Worm (Caenorhabditis elegans) whole organism, young adult: Measurements from ENCODE around the gene cyp-13A11.

Experiments used
- B0261.1 ChIP-seq: sonication (generic microtip); optimal IDR thresholded peaks from 2 replicates; lab custom pipeline; 2016; ENCODE audit warnings: mild to moderate bottlenecking, missing genetic modification characterization, moderate library complexity, missing compliant biosample characterization
- D2030.7 ChIP-seq: fragments of 200-800 bp; sonication (Bioruptor generic); IDR thresholded peaks from 2 replicates; pipeline ENCODE4 v1.3.6; 2022; ENCODE audit warnings: missing genetic modification reagents, missing genetic modification characterization, missing compliant biosample characterization
- F23B12.7 ChIP-seq: sonication (generic microtip); optimal IDR thresholded peaks from 2 replicates; lab custom pipeline; 2017; ENCODE audit warnings: missing genetic modification characterization, mild to moderate bottlenecking, missing compliant biosample characterization, antibody characterized with exemption, moderate library complexity; ENCODE audit not compliant: insufficient read depth
- F33H1.4 ChIP-seq: fragments of 200-800 bp; sonication (Bioruptor generic); IDR thresholded peaks from 2 replicates; pipeline ENCODE4 v1.3.6; 2022; ENCODE audit warnings: missing genetic modification reagents, missing genetic modification characterization, missing compliant biosample characterization
- F39B2.1 ChIP-seq: fragments of 200-800 bp; sonication (Bioruptor generic); IDR thresholded peaks from 2 replicates; pipeline ENCODE4 v1.3.6; 2022; ENCODE audit warnings: missing genetic modification reagents, missing genetic modification characterization, missing compliant biosample characterization
- F55B11.4 ChIP-seq: sonication (generic microtip); optimal IDR thresholded peaks from 2 replicates; lab custom pipeline; 2016; ENCODE audit warnings: missing compliant biosample characterization, missing genetic modification characterization, borderline replicate concordance; ENCODE audit not compliant: insufficient read depth
- K12H6.12 ChIP-seq: fragments of 200-800 bp; sonication (Bioruptor generic); optimal IDR thresholded peaks from 2 replicates; lab custom pipeline; 2018; ENCODE audit warnings: mild to moderate bottlenecking, missing genetic modification characterization, missing compliant biosample characterization
- Y53G8AR.9 ChIP-seq: fragments of 200-800 bp; sonication (Bioruptor generic); conservative IDR thresholded peaks from 2 replicates; pipeline ENCODE4 v1.3.6; 2022; ENCODE audit warnings: missing genetic modification reagents, missing genetic modification characterization, missing compliant biosample characterization
- Y67H2A.10 ChIP-seq: fragments of 200-800 bp; sonication (Bioruptor generic); conservative IDR thresholded peaks from 2 replicates; pipeline ENCODE4 v1.3.6; 2022; ENCODE audit warnings: missing genetic modification reagents, missing genetic modification characterization, missing compliant biosample characterization
- atf-7 ChIP-seq: sonication (generic microtip); optimal IDR thresholded peaks from 2 replicates; lab custom pipeline; 2017; ENCODE audit warnings: mild to moderate bottlenecking, missing genetic modification characterization, missing compliant biosample characterization
- bed-1 ChIP-seq: fragments of 200-800 bp; sonication (Bioruptor generic); IDR thresholded peaks from 2 replicates; pipeline ENCODE4 v1.3.6; 2022; ENCODE audit warnings: missing genetic modification reagents, missing genetic modification characterization, missing compliant biosample characterization
- cebp-1 ChIP-seq, 2 experiments: fragments of 200-800 bp in 1 of 2; sonication (Bioruptor generic) in 1 of 2; sonication (generic microtip) in 1 of 2; IDR thresholded peaks in 1 of 2; optimal IDR thresholded peaks in 1 of 2; 2 replicates each; pipeline versions ENCODE4 v1.3.6 to Lab custom; 2017 to 2022; ENCODE audit warnings: missing compliant biosample characterization in 2 of 2, missing genetic modification characterization in 2 of 2, mild to moderate bottlenecking in 1 of 2, missing genetic modification reagents in 1 of 2, moderate library complexity in 1 of 2
- ceh-58 ChIP-seq: fragments of 200-800 bp; sonication (Bioruptor generic); IDR thresholded peaks from 2 replicates; pipeline ENCODE4 v1.3.6; 2022; ENCODE audit warnings: missing genetic modification characterization, missing compliant biosample characterization
- chd-7 ChIP-seq: sonication (generic microtip); optimal IDR thresholded peaks from 2 replicates; lab custom pipeline; 2016; ENCODE audit warnings: mild to moderate bottlenecking, missing genetic modification characterization, moderate library complexity, missing compliant biosample characterization
- die-1 ChIP-seq: sonication (generic microtip); optimal IDR thresholded peaks from 2 replicates; lab custom pipeline; 2016; ENCODE audit warnings: missing genotype, mild to moderate bottlenecking, missing genetic modification characterization, missing compliant biosample characterization
- dox-1 ChIP-seq: fragments of 200-800 bp; sonication (Bioruptor generic); IDR thresholded peaks from 2 replicates; pipeline ENCODE4 v1.3.6; 2022; ENCODE audit warnings: missing genetic modification reagents, missing genetic modification characterization, missing compliant biosample characterization
- dpl-1 ChIP-seq: fragments of 150-350 bp; optimal IDR thresholded peaks from 2 replicates; lab custom pipeline; 2014; ENCODE audit warnings: missing biosample characterization, missing genetic modification reagents, missing genetic modification characterization
- efl-1 ChIP-seq: fragments of 150-350 bp; optimal IDR thresholded peaks from 2 replicates; lab custom pipeline; 2014; ENCODE audit warnings: missing biosample characterization, missing genetic modification reagents, missing genetic modification characterization
- him-1 ChIP-seq: sonication (generic microtip); optimal IDR thresholded peaks from 2 replicates; lab custom pipeline; 2016; ENCODE audit warnings: missing genotype, missing genetic modification reagents, missing genetic modification characterization, missing compliant biosample characterization
- hmg-1.2 ChIP-seq: fragments of 200-800 bp; sonication (Bioruptor generic); IDR thresholded peaks from 2 replicates; pipeline ENCODE4 v1.3.6; 2022; ENCODE audit warnings: missing genetic modification reagents, missing genetic modification characterization, missing compliant biosample characterization
- hmg-20 ChIP-seq: fragments of 200-800 bp; sonication (Bioruptor generic); IDR thresholded peaks from 2 replicates; pipeline ENCODE4 v1.3.6; 2022; ENCODE audit warnings: missing genetic modification reagents, missing genetic modification characterization, missing compliant biosample characterization
- hrde-1 ChIP-seq: sonication (generic microtip); optimal IDR thresholded peaks from 2 replicates; lab custom pipeline; 2016; ENCODE audit warnings: missing genetic modification characterization, mild to moderate bottlenecking, missing compliant biosample characterization, moderate library complexity, missing genotype, missing genetic modification reagents, borderline replicate concordance
- lag-1 ChIP-seq: fragments of 200-800 bp; sonication (Bioruptor generic); IDR thresholded peaks from 2 replicates; pipeline ENCODE4 v1.3.6; 2022; ENCODE audit warnings: missing genetic modification reagents, missing genetic modification characterization, missing compliant biosample characterization
- let-607 ChIP-seq, 2 experiments: fragments of 200-800 bp in 1 of 2; sonication (Bioruptor generic) in 1 of 2; sonication (generic microtip) in 1 of 2; optimal IDR thresholded peaks; 2 replicates each; lab custom pipeline; 2016 to 2018; ENCODE audit warnings: mild to moderate bottlenecking in 2 of 2, missing compliant biosample characterization in 2 of 2, missing genetic modification characterization in 2 of 2, moderate library complexity in 2 of 2, missing genotype in 1 of 2
- lin-35 ChIP-seq, 3 experiments: fragments of 150-350 bp in 2 of 3; sonication (generic microtip) in 1 of 3; optimal IDR thresholded peaks; 2 replicates each; lab custom pipeline; 2014 to 2018; ENCODE audit warnings: missing biosample characterization in 3 of 3, missing genetic modification characterization in 3 of 3, missing genetic modification reagents in 3 of 3
- lin-40 ChIP-seq: sonication (generic microtip); optimal IDR thresholded peaks from 2 replicates; lab custom pipeline; 2016; ENCODE audit warnings: missing genetic modification characterization, mild to moderate bottlenecking, missing compliant biosample characterization, missing genotype, missing genetic modification reagents
- madf-6 ChIP-seq: fragments of 200-800 bp; sonication (Bioruptor generic); IDR thresholded peaks from 2 replicates; pipeline ENCODE4 v1.3.6; 2022; ENCODE audit warnings: missing genetic modification reagents, missing genetic modification characterization, missing compliant biosample characterization
- mes-4 ChIP-seq: sonication (generic microtip); optimal IDR thresholded peaks from 2 replicates; lab custom pipeline; 2016; ENCODE audit warnings: missing genotype, missing genetic modification characterization, missing compliant biosample characterization
- nfya-1 ChIP-seq: sonication (generic microtip); optimal IDR thresholded peaks from 2 replicates; lab custom pipeline; 2017; ENCODE audit warnings: antibody characterized with exemption, missing compliant biosample characterization, missing genetic modification characterization, borderline replicate concordance; ENCODE audit not compliant: insufficient read depth
- nhr-120 ChIP-seq: fragments of 200-800 bp; sonication (Bioruptor generic); IDR thresholded peaks from 2 replicates; pipeline ENCODE4 v1.3.6; 2022; ENCODE audit warnings: missing genetic modification characterization, missing compliant biosample characterization
- nhr-80 ChIP-seq: sonication (generic microtip); optimal IDR thresholded peaks from 2 replicates; lab custom pipeline; 2016; ENCODE audit warnings: missing genetic modification characterization, missing compliant biosample characterization
- pbrm-1 ChIP-seq: fragments of 200-800 bp; sonication (Bioruptor generic); IDR thresholded peaks from 2 replicates; pipeline ENCODE4 v1.3.6; 2022; ENCODE audit warnings: missing genetic modification reagents, missing genetic modification characterization, missing compliant biosample characterization
- pha-4 ChIP-seq: fragments of 150-350 bp; sonication (generic microtip); optimal IDR thresholded peaks from 2 replicates; lab custom pipeline; 2014; ENCODE audit warnings: missing biosample characterization, missing genetic modification reagents, missing genetic modification characterization
- rec-8 ChIP-seq, 2 experiments: sonication (generic microtip); optimal IDR thresholded peaks; 2 replicates each; lab custom pipeline; 2016; ENCODE audit warnings: mild to moderate bottlenecking in 2 of 2, missing genetic modification characterization in 2 of 2, missing genetic modification reagents in 2 of 2, missing genotype in 2 of 2, missing biosample characterization in 1 of 2, missing compliant biosample characterization in 1 of 2, moderate library complexity in 1 of 2
- sea-2 ChIP-seq: fragments of 200-800 bp; sonication (Bioruptor generic); IDR thresholded peaks from 2 replicates; pipeline ENCODE4 v1.3.6; 2022; ENCODE audit warnings: missing genetic modification characterization, missing compliant biosample characterization
- snpc-3.4 ChIP-seq: sonication (generic microtip); optimal IDR thresholded peaks from 2 replicates; lab custom pipeline; 2017; ENCODE audit warnings: missing genetic modification characterization, mild to moderate bottlenecking, missing compliant biosample characterization, antibody characterized with exemption, moderate library complexity, missing genotype, missing genetic modification reagents
- unc-62 ChIP-seq: fragments of 150-350 bp; optimal IDR thresholded peaks from 2 replicates; lab custom pipeline; 2014; ENCODE audit warnings: missing biosample characterization, missing genetic modification reagents, missing genetic modification characterization
- xnd-1 ChIP-seq: sonication (generic microtip); optimal IDR thresholded peaks from 2 replicates; lab custom pipeline; 2016; ENCODE audit warnings: missing genotype, missing genetic modification reagents, missing genetic modification characterization, missing compliant biosample characterization
- zfh-2 ChIP-seq: fragments of 200-800 bp; sonication (Bioruptor generic); conservative IDR thresholded peaks from 2 replicates; pipeline ENCODE4 v1.3.6; 2022; ENCODE audit warnings: missing genetic modification reagents, missing genetic modification characterization, missing compliant biosample characterization
- ztf-18 ChIP-seq: sonication (generic microtip); optimal IDR thresholded peaks from 2 replicates; lab custom pipeline; 2016; ENCODE audit warnings: missing genotype, mild to moderate bottlenecking, missing genetic modification characterization, missing compliant biosample characterization

The cyp-13A11 gene

DNA sequence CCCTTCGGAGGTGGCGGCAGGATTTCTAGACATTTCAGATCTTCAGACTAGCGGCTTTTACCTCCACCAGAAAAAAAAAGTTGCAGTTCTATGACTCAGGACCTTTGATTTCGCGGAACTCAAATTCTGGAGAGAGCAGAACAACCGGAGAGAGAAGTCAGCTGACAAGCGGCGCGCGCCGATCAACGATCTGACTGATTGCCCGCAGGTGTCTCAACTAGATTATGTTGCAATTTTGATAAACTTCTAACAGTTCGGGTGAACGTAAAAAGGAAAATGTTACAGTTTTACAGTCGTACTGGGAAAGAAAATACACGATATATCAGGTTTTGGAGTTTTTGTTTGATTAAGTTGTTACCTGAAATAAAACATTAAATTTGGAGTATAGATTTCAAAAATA, 42.2 kb downstream of the cyp-13A11 start:
- TF ChIP-seq unc-62, result no peak
- TF ChIP-seq chd-7, result no peak
- TF ChIP-seq efl-1 (GFP tag; lab: Kevin White, UChicago), result no peak
- no peak for TF ChIP-seq snpc-3.4 (tag; lab: Kevin White, UChicago)
- no peak for TF ChIP-seq pbrm-1 (GFP tag; lab: Robert Waterston, UW)
- no peak for TF ChIP-seq bed-1 (GFP tag; lab: Robert Waterston, UW)
- no peak for TF ChIP-seq dox-1
- TF ChIP-seq sea-2 (GFP tag; lab: Robert Waterston, UW), result no peak
- no peak for TF ChIP-seq lin-40 (tag; lab: Kevin White, UChicago)
- TF ChIP-seq mes-4 (tag; lab: Kevin White, UChicago), result no peak
- TF ChIP-seq B0261.1, result no peak
- TF ChIP-seq xnd-1 (tag; lab: Kevin White, UChicago), result no peak
- no peak for TF ChIP-seq ztf-18 (tag; lab: Kevin White, UChicago)
- TF ChIP-seq K12H6.12 (tag; lab: Kevin White, UChicago), result no peak
- TF ChIP-seq Y53G8AR.9, result no peak
- TF ChIP-seq, all 124 proteins: peak for 0

DNA sequence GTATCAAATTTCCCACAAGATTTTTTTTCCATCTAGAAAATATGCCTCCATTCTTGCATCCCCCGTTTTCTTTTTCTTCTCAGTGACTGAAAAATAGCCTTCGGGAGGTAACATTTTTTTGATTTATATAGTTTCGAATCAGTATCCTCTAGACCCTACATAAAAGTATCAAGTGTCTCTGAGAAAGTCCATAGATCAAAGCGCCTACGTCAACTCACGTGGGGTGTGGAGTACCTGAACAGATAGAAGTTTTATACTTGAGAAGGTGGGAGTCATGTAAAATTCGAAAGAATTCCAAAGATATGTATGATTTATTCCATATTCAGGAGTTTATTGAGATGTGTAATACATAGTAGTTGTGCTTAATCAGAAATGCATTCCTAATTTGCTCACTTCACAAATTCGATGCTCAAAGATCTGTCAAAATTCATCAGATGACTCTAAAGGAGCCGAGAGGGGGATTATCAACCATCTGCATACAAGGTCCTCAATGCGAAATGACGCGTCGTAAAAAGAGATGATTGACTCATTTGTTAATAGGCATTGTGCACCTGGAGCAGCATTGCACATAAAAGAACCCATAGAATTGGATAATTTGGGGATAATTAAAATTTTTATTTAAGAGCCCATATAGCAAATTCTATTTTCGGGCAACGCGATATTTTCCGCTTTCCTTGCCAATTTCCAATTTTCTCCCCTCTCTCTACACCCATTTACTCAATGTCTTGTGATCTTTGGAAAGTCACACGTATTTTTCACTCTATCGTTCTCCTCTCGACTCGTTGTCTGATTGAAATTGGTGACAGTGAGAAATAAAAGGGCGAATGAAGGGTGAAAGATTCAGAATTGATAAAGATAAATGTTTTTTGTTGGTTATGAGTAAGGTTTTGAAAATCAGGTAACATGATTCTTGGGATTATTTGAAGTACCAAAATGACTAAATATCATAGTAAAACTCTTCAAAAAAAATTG, 43.7 kb downstream of the cyp-13A11 start:
- no peak for TF ChIP-seq cebp-1 (GFP tag; IDR thresholded peaks at IDR 0.05; lab: Robert Waterston, UW)
- TF ChIP-seq cebp-1 (tag; optimal IDR thresholded peaks at IDR 0.05; lab: Kevin White, UChicago), result peak; percentile 11
- no peak for TF ChIP-seq F23B12.7 (tag; lab: Kevin White, UChicago)

DNA sequence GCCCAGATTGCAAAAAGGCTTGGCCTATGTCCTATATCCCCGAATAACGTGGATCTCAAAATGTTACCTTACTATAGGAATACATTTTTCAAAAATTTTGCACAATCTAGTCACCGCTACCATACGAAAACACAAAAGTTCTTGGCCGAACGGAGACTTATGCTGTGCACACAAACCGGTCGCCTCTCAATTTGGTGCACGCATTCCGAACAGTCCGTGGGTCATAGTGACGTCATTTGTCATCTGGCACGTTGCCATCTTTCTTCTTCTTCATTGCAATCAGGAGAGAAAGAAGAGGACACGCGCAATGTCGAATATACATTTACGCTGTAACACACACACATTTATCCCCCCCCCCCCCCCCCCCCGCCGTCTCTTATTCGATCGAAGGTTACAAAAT, 44.9 kb downstream of the cyp-13A11 start:
- TF ChIP-seq efl-1 (GFP tag; lab: Kevin White, UChicago) (no peak), atf-7 (peak; percentile 63)

DNA sequence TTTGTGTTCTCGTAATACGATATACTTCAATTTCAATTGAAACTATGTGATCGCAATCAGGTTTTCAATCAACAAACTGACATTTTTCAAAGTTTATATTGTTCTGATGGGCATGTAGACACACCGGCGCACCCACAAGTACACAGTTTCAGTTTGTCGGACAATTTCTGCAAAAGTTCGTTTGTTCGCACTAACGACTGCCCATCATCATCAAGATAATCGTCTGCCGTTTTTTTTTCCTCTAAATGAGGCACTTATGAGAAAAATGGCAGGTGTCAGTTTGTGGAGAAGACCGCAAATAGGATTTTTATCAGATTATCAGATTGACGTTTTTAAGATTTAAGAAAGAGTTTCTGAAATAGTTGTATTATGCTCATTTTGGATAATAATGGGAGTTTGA, 46.0 kb downstream of the cyp-13A11 start:
- TF ChIP-seq ceh-58 (GFP tag; lab: Robert Waterston, UW) (no peak), dpl-1 (GFP tag; lab: Kevin White, UChicago) (no peak), madf-6 (GFP tag; lab: Robert Waterston, UW) (no peak), hmg-1.2 (GFP tag; lab: Robert Waterston, UW) (no peak), Y53G8AR.9 (no peak), F33H1.4 (GFP tag; lab: Robert Waterston, UW) (no peak), let-607 (tag; optimal IDR thresholded peaks at IDR 0.05; lab: Kevin White, UChicago) (peak; percentile 35 to 56), D2030.7 (GFP tag; lab: Robert Waterston, UW) (no peak), nhr-120 (GFP tag; lab: Robert Waterston, UW) (no peak), pha-4 (no peak), lin-35 (GFP tag; optimal IDR thresholded peaks at IDR 0.05; lab: Kevin White, UChicago) (no peak), hmg-20 (GFP tag; lab: Robert Waterston, UW) (no peak), rec-8 (tag; optimal IDR thresholded peaks at IDR 0.05; lab: Kevin White, UChicago) (no peak), F39B2.1 (GFP tag; lab: Robert Waterston, UW) (no peak), nhr-80 (tag; lab: Kevin White, UChicago) (peak; percentile 90), zfh-2 (GFP tag; lab: Robert Waterston, UW) (no peak), Y67H2A.10 (GFP tag; lab: Robert Waterston, UW) (no peak), snpc-3.4 (tag; lab: Kevin White, UChicago) (no peak), die-1 (tag; lab: Kevin White, UChicago) (no peak), F55B11.4 (tag; lab: Kevin White, UChicago) (no peak), him-1 (tag; lab: Kevin White, UChicago) (no peak), chd-7 (peak; percentile 9), cebp-1 (GFP tag; IDR thresholded peaks at IDR 0.05; lab: Robert Waterston, UW) (no peak), cebp-1 (tag; optimal IDR thresholded peaks at IDR 0.05; lab: Kevin White, UChicago) (no peak), hrde-1 (tag; lab: Kevin White, UChicago) (no peak), lag-1 (GFP tag; lab: Robert Waterston, UW) (no peak), nfya-1 (tag; lab: Kevin White, UChicago) (no peak)
